Worm (Caenorhabditis elegans) whole organism, L4 larva: ENCODE measurements around the gene C12D8.9.

ENCODE experiments used
- D1046.2 ChIP-seq: fragments of 200-800 bp; sonication (Bioruptor generic); IDR thresholded peaks from 2 replicates; pipeline ENCODE4 v1.3.6; 2022; ENCODE audit warnings: missing genetic modification characterization, missing compliant biosample characterization
- F10B5.3 ChIP-seq: sonication (generic microtip); optimal IDR thresholded peaks from 2 replicates; lab custom pipeline; 2016; ENCODE audit warnings: mild to moderate bottlenecking, missing genetic modification characterization, missing compliant biosample characterization
- F44E2.7 ChIP-seq: fragments of 200-800 bp; sonication (Bioruptor generic); IDR thresholded peaks from 2 replicates; pipeline ENCODE4 v2.1.2; 2022; ENCODE audit warnings: missing genetic modification characterization, missing compliant biosample characterization
- F49E8.2 ChIP-seq: sonication (generic microtip); optimal IDR thresholded peaks from 2 replicates; lab custom pipeline; 2016; ENCODE audit warnings: missing compliant biosample characterization, mild to moderate bottlenecking, missing genetic modification characterization, borderline replicate concordance
- Y5F2A.4 ChIP-seq: fragments of 200-800 bp; sonication (Bioruptor generic); optimal IDR thresholded peaks from 2 replicates; lab custom pipeline; 2018; ENCODE audit warnings: mild to moderate bottlenecking, missing genetic modification characterization, missing compliant biosample characterization
- Y75B8A.6 ChIP-seq: fragments of 200-800 bp; sonication (Bioruptor generic); IDR thresholded peaks from 2 replicates; pipeline ENCODE4 v1.3.6; 2022; ENCODE audit warnings: missing genetic modification reagents, missing genetic modification characterization, missing compliant biosample characterization
- ama-1 ChIP-seq: fragments of 150-350 bp; optimal IDR thresholded peaks from 2 replicates; lab custom pipeline; 2014; ENCODE audit warnings: inconsistent platforms, mixed read lengths
- attf-4 ChIP-seq: sonication (generic microtip); optimal IDR thresholded peaks from 3 replicates; lab custom pipeline; 2017; ENCODE audit warnings: missing biosample characterization, missing genetic modification characterization
- ces-1 ChIP-seq: fragments of 150-350 bp; sonication (generic microtip); optimal IDR thresholded peaks from 4 replicates; lab custom pipeline; 2014; ENCODE audit warnings: missing biosample characterization, missing genetic modification reagents, missing genetic modification characterization
- cey-2 ChIP-seq: sonication (generic microtip); optimal IDR thresholded peaks from 3 replicates; lab custom pipeline; 2017; ENCODE audit warnings: missing genetic modification characterization, mild to moderate bottlenecking, missing compliant biosample characterization, antibody characterized with exemption, borderline replicate concordance; ENCODE audit not compliant: insufficient read depth
- daf-12 ChIP-seq: fragments of 150-350 bp; optimal IDR thresholded peaks from 2 replicates; lab custom pipeline; 2014; ENCODE audit warnings: missing biosample characterization, missing genetic modification reagents, missing genetic modification characterization
- dpl-1 ChIP-seq: fragments of 150-350 bp; optimal IDR thresholded peaks from 2 replicates; lab custom pipeline; 2014; ENCODE audit warnings: missing biosample characterization, missing genetic modification reagents, missing genetic modification characterization
- duxl-1 ChIP-seq: sonication (generic microtip); optimal IDR thresholded peaks from 2 replicates; lab custom pipeline; 2016; ENCODE audit warnings: mild to moderate bottlenecking, missing genetic modification characterization, moderate library complexity, missing compliant biosample characterization; ENCODE audit not compliant: poor library complexity
- egl-43 ChIP-seq: fragments of 200-800 bp; sonication (Bioruptor generic); IDR thresholded peaks from 2 replicates; pipeline ENCODE4 v1.3.6; 2022; ENCODE audit warnings: missing genetic modification reagents, missing genetic modification characterization, missing compliant biosample characterization
- hif-1 ChIP-seq, 2 experiments: sonication (generic microtip); optimal IDR thresholded peaks; 2 replicates each; lab custom pipeline; 2016 to 2017; ENCODE audit warnings: missing compliant biosample characterization in 2 of 2, missing genetic modification characterization in 2 of 2, missing genetic modification reagents in 2 of 2, missing genotype in 2 of 2, mild to moderate bottlenecking in 1 of 2
- hlh-30 ChIP-seq: sonication (generic microtip); optimal IDR thresholded peaks from 2 replicates; lab custom pipeline; 2017; ENCODE audit warnings: antibody characterized with exemption, mild to moderate bottlenecking, missing genetic modification characterization, missing compliant biosample characterization; ENCODE audit not compliant: insufficient read depth
- hmg-1.1 ChIP-seq: fragments of 200-800 bp; sonication (Bioruptor generic); IDR thresholded peaks from 2 replicates; pipeline ENCODE4 v1.3.6; 2022; ENCODE audit warnings: missing genetic modification reagents, missing genetic modification characterization, missing compliant biosample characterization
- lin-15B ChIP-seq: fragments of 150-350 bp; sonication (generic microtip); optimal IDR thresholded peaks from 3 replicates; lab custom pipeline; 2014; ENCODE audit warnings: missing biosample characterization, missing genetic modification characterization
- lin-29 ChIP-seq: fragments of 200-800 bp; sonication (Bioruptor generic); IDR thresholded peaks from 2 replicates; pipeline ENCODE4 v1.3.6; 2022; ENCODE audit warnings: missing genetic modification reagents, missing genetic modification characterization, missing compliant biosample characterization
- mxl-2 ChIP-seq: fragments of 200-800 bp; sonication (Bioruptor generic); conservative IDR thresholded peaks from 2 replicates; pipeline ENCODE4 v1.3.6; 2022; ENCODE audit warnings: missing genetic modification reagents, missing genetic modification characterization, missing compliant biosample characterization
- nhr-111 ChIP-seq: fragments of 200-800 bp; sonication (Bioruptor generic); optimal IDR thresholded peaks from 2 replicates; lab custom pipeline; 2018; ENCODE audit warnings: mild to moderate bottlenecking, missing genetic modification characterization, missing compliant biosample characterization
- nhr-237 ChIP-seq: sonication (generic microtip); optimal IDR thresholded peaks from 2 replicates; lab custom pipeline; 2017; ENCODE audit warnings: missing biosample characterization, missing genetic modification characterization
- nhr-25 ChIP-seq: sonication (generic microtip); optimal IDR thresholded peaks from 2 replicates; lab custom pipeline; 2017; ENCODE audit warnings: missing genetic modification characterization, mild to moderate bottlenecking, missing compliant biosample characterization, antibody characterized with exemption, moderate library complexity, borderline replicate concordance; ENCODE audit not compliant: insufficient read depth
- nhr-41 ChIP-seq: fragments of 200-800 bp; sonication (Bioruptor generic); IDR thresholded peaks from 2 replicates; pipeline ENCODE4 v1.3.6; 2022; ENCODE audit warnings: missing genetic modification reagents, missing genetic modification characterization, missing compliant biosample characterization
- nhr-42 ChIP-seq: fragments of 200-800 bp; sonication (Bioruptor generic); IDR thresholded peaks from 2 replicates; pipeline ENCODE4 v1.3.6; 2022; ENCODE audit warnings: missing genetic modification characterization, missing compliant biosample characterization
- nhr-77 ChIP-seq: fragments of 150-350 bp; optimal IDR thresholded peaks from 2 replicates; lab custom pipeline; 2014; ENCODE audit warnings: missing biosample characterization, missing genetic modification characterization
- pha-4 ChIP-seq, 2 experiments: fragments of 150-350 bp in 1 of 2; fragments of 200-800 bp in 1 of 2; sonication (Bioruptor generic) in 1 of 2; IDR thresholded peaks in 1 of 2; optimal IDR thresholded peaks in 1 of 2; 2 replicates each; pipeline versions ENCODE4 v1.3.6 to Lab custom; 2014 to 2022; ENCODE audit warnings: missing genetic modification characterization in 2 of 2, missing genetic modification reagents in 2 of 2, missing biosample characterization in 1 of 2, missing compliant biosample characterization in 1 of 2
- saeg-2 ChIP-seq: fragments of 200-800 bp; sonication (Bioruptor generic); IDR thresholded peaks from 2 replicates; pipeline ENCODE4 v1.3.6; 2022; ENCODE audit warnings: missing genetic modification reagents, missing genetic modification characterization, missing compliant biosample characterization
- set-16 ChIP-seq: fragments of 200-800 bp; sonication (Bioruptor generic); IDR thresholded peaks from 2 replicates; pipeline ENCODE4 v1.3.6; 2022; ENCODE audit warnings: missing genetic modification reagents, missing genetic modification characterization, missing compliant biosample characterization
- skn-1 ChIP-seq: fragments of 150-350 bp; optimal IDR thresholded peaks from 2 replicates; lab custom pipeline; 2014; ENCODE audit warnings: missing biosample characterization, missing genetic modification characterization
- zag-1 ChIP-seq: fragments of 150-350 bp; optimal IDR thresholded peaks from 2 replicates; lab custom pipeline; 2014; ENCODE audit warnings: missing biosample characterization, missing genetic modification characterization
- zfp-2 ChIP-seq: sonication (generic microtip); optimal IDR thresholded peaks from 2 replicates; lab custom pipeline; 2016; ENCODE audit warnings: mild to moderate bottlenecking, missing genetic modification characterization, missing compliant biosample characterization
- zip-11 ChIP-seq: fragments of 200-800 bp; sonication (Bioruptor generic); IDR thresholded peaks from 2 replicates; pipeline ENCODE4 v1.3.6; 2022; ENCODE audit warnings: missing genetic modification characterization, missing compliant biosample characterization
- zip-2 ChIP-seq: fragments of 150-350 bp; optimal IDR thresholded peaks from 2 replicates; lab custom pipeline; 2014; ENCODE audit warnings: missing biosample characterization, missing genetic modification characterization
- ztf-7 ChIP-seq: fragments of 150-350 bp; optimal IDR thresholded peaks from 2 replicates; lab custom pipeline; 2014; ENCODE audit warnings: missing biosample characterization, missing genetic modification characterization

Gene C12D8.9

ce11 chrV:10230932-10231331 is 12.1 kb downstream of the C12D8.9 start, which contains the start of gene fipr-6:
Gene fipr-6, plus strand, starts transcription at chrV:10231232.
- no peak for TF ChIP-seq nhr-25 (tag; lab: Kevin White, UChicago)
- TF ChIP-seq lin-29: no peak
- no peak for TF ChIP-seq F10B5.3 (tag; lab: Kevin White, UChicago)
- TF ChIP-seq mxl-2 (GFP tag; lab: Robert Waterston, UW): no peak
- no peak for TF ChIP-seq saeg-2 (GFP tag; lab: Robert Waterston, UW)
- no peak for TF ChIP-seq set-16 (GFP tag; lab: Robert Waterston, UW)
- no peak for TF ChIP-seq nhr-41 (GFP tag; lab: Robert Waterston, UW)
- TF ChIP-seq zag-1 (tag; lab: Kevin White, UChicago): no peak
- no peak for TF ChIP-seq nhr-42 (GFP tag; lab: Robert Waterston, UW)
- no peak for TF ChIP-seq ces-1 (GFP tag; lab: Kevin White, UChicago)
- no peak for TF ChIP-seq daf-12
- TF ChIP-seq ama-1: no peak
- TF ChIP-seq F49E8.2 (tag; lab: Kevin White, UChicago): no peak
- TF ChIP-seq cey-2 (tag; lab: Kevin White, UChicago): no peak
- TF ChIP-seq hmg-1.1 (GFP tag; lab: Robert Waterston, UW): no peak
- TF ChIP-seq dpl-1 (GFP tag; lab: Kevin White, UChicago): no peak
- TF ChIP-seq attf-4 (tag; lab: Kevin White, UChicago): no peak
- TF ChIP-seq nhr-237 (tag; lab: Kevin White, UChicago): no peak

- TF ChIP-seq duxl-1 (no peak), D1046.2 (no peak), hif-1 (tag; optimal IDR thresholded peaks at IDR 0.05; lab: Kevin White, UChicago) (no peak), zip-11 (no peak), F49E8.2 (tag; lab: Kevin White, UChicago) (no peak), Y5F2A.4 (GFP tag; lab: Kevin White, UChicago) (no peak), F10B5.3 (tag; lab: Kevin White, UChicago) (no peak), ama-1 (no peak), nhr-77 (no peak), skn-1 (no peak), F44E2.7 (GFP tag; lab: Robert Waterston, UW) (no peak), pha-4 (GFP tag; IDR thresholded peaks at IDR 0.05; lab: Robert Waterston, UW) (no peak), pha-4 (tag; optimal IDR thresholded peaks at IDR 0.05; lab: Kevin White, UChicago) (no peak), lin-15B (tag; lab: Kevin White, UChicago) (no peak), zip-2 (no peak), ztf-7 (tag; lab: Kevin White, UChicago) (no peak), hlh-30 (no peak), zfp-2 (tag; lab: Kevin White, UChicago) (no peak)
- TF ChIP-seq, all 104 proteins: peak for 0
Measured at ce11 chrV:10229222-10229879, 13.7 kb downstream of the C12D8.9 start, which contains the start of the genes pyt-1 and fipr-7. Gene pyt-1, minus strand, starts transcription at chrV:10229322. Gene fipr-7, plus strand, starts transcription at chrV:10229829.

- no peak for TF ChIP-seq Y75B8A.6 (GFP tag; lab: Robert Waterston, UW)
- no peak for TF ChIP-seq hmg-1.1 (GFP tag; lab: Robert Waterston, UW)
- no peak for TF ChIP-seq nhr-111
- no peak for TF ChIP-seq egl-43
Measured at ce11 chrV:10228360-10228759, 14.6 kb downstream of the C12D8.9 start, which contains the start of gene fipr-4. Gene fipr-4, minus strand, starts transcription at chrV:10228460.
